Worm (Caenorhabditis elegans) whole organism, mixed stage, embryonic: ENCODE data around the gene srbc-65.

Source experiments
- bed-3 ChIP-seq: fragments of 200-800 bp; sonication (Bioruptor generic); optimal IDR thresholded peaks from 3 replicates; lab custom pipeline; 2018; ENCODE audit warnings: mild to moderate bottlenecking, missing genetic modification characterization, moderate library complexity, missing compliant biosample characterization
- blmp-1 ChIP-seq: fragments of 150-350 bp; optimal IDR thresholded peaks from 2 replicates; lab custom pipeline; 2014; ENCODE audit warnings: missing biosample characterization, missing genetic modification characterization
- ceh-39 ChIP-seq: fragments of 150-350 bp; optimal IDR thresholded peaks from 2 replicates; lab custom pipeline; 2014; ENCODE audit warnings: missing biosample characterization, missing genetic modification characterization
- ceh-43 ChIP-seq: fragments of 200-800 bp; sonication (Bioruptor generic); optimal IDR thresholded peaks from 2 replicates; lab custom pipeline; 2018; ENCODE audit warnings: mild to moderate bottlenecking, missing genetic modification characterization, moderate library complexity, missing compliant biosample characterization
- ces-1 ChIP-seq: fragments of 150-350 bp; optimal IDR thresholded peaks from 2 replicates; lab custom pipeline; 2014; ENCODE audit warnings: missing biosample characterization, missing genetic modification reagents, missing genetic modification characterization
- drap-1 ChIP-seq: fragments of 200-800 bp; sonication (Bioruptor generic); optimal IDR thresholded peaks from 3 replicates; lab custom pipeline; 2018; ENCODE audit warnings: mild to moderate bottlenecking, missing genetic modification characterization, missing compliant biosample characterization
- elt-1 ChIP-seq: sonication (generic microtip); optimal IDR thresholded peaks from 2 replicates; lab custom pipeline; 2017; ENCODE audit warnings: missing genetic modification characterization, mild to moderate bottlenecking, missing compliant biosample characterization, antibody characterized with exemption, moderate library complexity, borderline replicate concordance; ENCODE audit not compliant: insufficient read depth
- elt-3 ChIP-seq: fragments of 150-350 bp; optimal IDR thresholded peaks from 2 replicates; lab custom pipeline; 2014; ENCODE audit warnings: missing biosample characterization, missing genetic modification characterization
- flh-1 ChIP-seq: fragments of 200-800 bp; sonication (Bioruptor generic); optimal IDR thresholded peaks from 2 replicates; lab custom pipeline; 2018; ENCODE audit warnings: mild to moderate bottlenecking, missing genetic modification characterization, moderate library complexity, missing compliant biosample characterization
- ham-2 ChIP-seq: fragments of 200-800 bp; sonication (Bioruptor generic); optimal IDR thresholded peaks from 2 replicates; lab custom pipeline; 2018; ENCODE audit warnings: mild to moderate bottlenecking, missing genetic modification characterization, missing compliant biosample characterization
- hlh-1 ChIP-seq: fragments of 150-350 bp; optimal IDR thresholded peaks from 2 replicates; lab custom pipeline; 2014; ENCODE audit warnings: missing biosample characterization, missing genetic modification reagents, missing genetic modification characterization
- lin-13 ChIP-seq: fragments of 150-350 bp; optimal IDR thresholded peaks from 2 replicates; lab custom pipeline; 2014; ENCODE audit warnings: missing biosample characterization, missing genetic modification characterization
- lin-32 ChIP-seq: fragments of 200-800 bp; sonication (Bioruptor generic); optimal IDR thresholded peaks from 2 replicates; lab custom pipeline; 2018; ENCODE audit warnings: mild to moderate bottlenecking, missing genetic modification characterization, missing compliant biosample characterization
- lsy-2 ChIP-seq: fragments of 150-350 bp; optimal IDR thresholded peaks from 2 replicates; lab custom pipeline; 2014; ENCODE audit warnings: missing biosample characterization, missing genetic modification characterization
- mab-5 ChIP-seq: fragments of 150-350 bp; optimal IDR thresholded peaks from 2 replicates; lab custom pipeline; 2014; ENCODE audit warnings: missing biosample characterization, missing genetic modification characterization
- mep-1 ChIP-seq: fragments of 150-350 bp; optimal IDR thresholded peaks from 2 replicates; lab custom pipeline; 2017; ENCODE audit warnings: missing biosample characterization, missing genetic modification reagents, missing genetic modification characterization, inconsistent platforms
- mls-2 ChIP-seq: sonication (generic microtip); optimal IDR thresholded peaks from 2 replicates; lab custom pipeline; 2016; ENCODE audit warnings: mild to moderate bottlenecking, missing genetic modification characterization, moderate library complexity, missing compliant biosample characterization
- nhr-12 ChIP-seq: fragments of 150-350 bp; optimal IDR thresholded peaks from 2 replicates; lab custom pipeline; 2014; ENCODE audit warnings: missing biosample characterization, missing genetic modification characterization
- nhr-2 ChIP-seq: fragments of 150-350 bp; optimal IDR thresholded peaks from 2 replicates; lab custom pipeline; 2014; ENCODE audit warnings: missing biosample characterization, missing genetic modification characterization
- nhr-237 ChIP-seq: fragments of 150-350 bp; optimal IDR thresholded peaks from 2 replicates; lab custom pipeline; 2014; ENCODE audit warnings: missing biosample characterization, missing genetic modification characterization
- nhr-28 ChIP-seq: fragments of 150-350 bp; optimal IDR thresholded peaks from 2 replicates; lab custom pipeline; 2014; ENCODE audit warnings: missing biosample characterization, missing genetic modification characterization
- nhr-76 ChIP-seq: sonication (generic microtip); optimal IDR thresholded peaks from 2 replicates; lab custom pipeline; 2017; ENCODE audit warnings: missing biosample characterization, missing genetic modification characterization
- pha-4 ChIP-seq: fragments of 150-350 bp; optimal IDR thresholded peaks from 2 replicates; lab custom pipeline; 2018; ENCODE audit warnings: missing biosample characterization, missing genetic modification reagents, missing genetic modification characterization
- sem-2 ChIP-seq: fragments of 200-800 bp; sonication (Bioruptor generic); optimal IDR thresholded peaks from 2 replicates; lab custom pipeline; 2018; ENCODE audit warnings: mild to moderate bottlenecking, missing genetic modification characterization, missing compliant biosample characterization
- snpc-4 ChIP-seq: fragments of 150-350 bp; optimal IDR thresholded peaks from 2 replicates; lab custom pipeline; 2014; ENCODE audit warnings: missing biosample characterization, missing genetic modification characterization
- sptf-1 ChIP-seq: sonication (generic microtip); optimal IDR thresholded peaks from 2 replicates; lab custom pipeline; 2017; ENCODE audit warnings: mild to moderate bottlenecking, missing genetic modification characterization, moderate library complexity, missing compliant biosample characterization
- tbx-8 ChIP-seq: fragments of 200-800 bp; sonication (Bioruptor generic); optimal IDR thresholded peaks from 2 replicates; lab custom pipeline; 2018; ENCODE audit warnings: mild to moderate bottlenecking, missing genetic modification characterization, moderate library complexity, missing compliant biosample characterization
- unc-120 ChIP-seq: sonication (generic microtip); optimal IDR thresholded peaks from 2 replicates; lab custom pipeline; 2017; ENCODE audit warnings: missing genetic modification characterization, missing compliant biosample characterization; ENCODE audit not compliant: poor library complexity, severe bottlenecking
- unc-39 ChIP-seq: fragments of 150-350 bp; optimal IDR thresholded peaks from 2 replicates; lab custom pipeline; 2014; ENCODE audit warnings: missing biosample characterization, missing genetic modification characterization
- unc-62 ChIP-seq: fragments of 150-350 bp; optimal IDR thresholded peaks from 2 replicates; lab custom pipeline; 2014; ENCODE audit warnings: missing biosample characterization, missing genetic modification reagents, missing genetic modification characterization
- zip-8 ChIP-seq: fragments of 150-350 bp; optimal IDR thresholded peaks from 2 replicates; lab custom pipeline; 2014; ENCODE audit warnings: missing biosample characterization, missing genetic modification characterization
- ztf-11 ChIP-seq: fragments of 150-350 bp; optimal IDR thresholded peaks from 2 replicates; lab custom pipeline; 2014; ENCODE audit warnings: missing biosample characterization, missing genetic modification characterization

Gene srbc-65

DNA sequence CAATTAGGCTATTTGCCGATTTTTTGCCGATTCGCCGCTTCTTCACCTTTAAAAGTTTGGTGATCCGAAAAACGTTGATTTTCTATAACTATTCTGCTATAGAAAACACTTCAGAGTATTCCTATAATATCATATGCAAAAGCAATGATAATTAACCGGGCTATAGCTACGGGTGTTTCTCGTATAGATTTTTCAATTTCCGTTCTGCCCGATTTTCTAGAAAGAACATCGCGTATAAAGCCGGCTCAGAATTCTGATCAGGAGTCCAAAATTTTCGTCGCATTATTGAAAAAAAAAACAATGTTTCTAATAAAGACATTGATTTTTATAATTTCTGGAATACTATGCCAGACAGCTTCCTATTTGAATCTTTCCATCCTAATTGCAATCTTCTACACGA lies at the start of gene srbc-65:
srbc-65 (plus strand) TSS at position 301 of the 400 bp plus-strand sequence.
- TF ChIP-seq ham-2 (GFP tag; lab: Kevin White, UChicago) (no peak), nhr-12 (tag; lab: Kevin White, UChicago) (no peak), blmp-1 (no peak), lin-13 (tag; lab: Kevin White, UChicago) (no peak), pha-4 (tag; lab: Kevin White, UChicago) (no peak), nhr-2 (tag; lab: Kevin White, UChicago) (no peak), hlh-1 (tag; lab: Kevin White, UChicago) (no peak), unc-39 (tag; lab: Kevin White, UChicago) (no peak), drap-1 (GFP tag; lab: Kevin White, UChicago) (no peak)

- no peak for TF ChIP-seq mab-5 (tag; lab: Kevin White, UChicago)
- TF ChIP-seq ces-1 (GFP tag; lab: Kevin White, UChicago), result no peak
- no peak for TF ChIP-seq zip-8 (tag; lab: Kevin White, UChicago)
- no peak for TF ChIP-seq pha-4 (tag; lab: Kevin White, UChicago)
- TF ChIP-seq nhr-28, result no peak
- TF ChIP-seq nhr-237, result no peak
- TF ChIP-seq sem-2 (GFP tag; lab: Kevin White, UChicago), result no peak
- TF ChIP-seq hlh-1 (tag; lab: Kevin White, UChicago), result no peak
- no peak for TF ChIP-seq unc-120 (tag; lab: Kevin White, UChicago)
- TF ChIP-seq blmp-1, result no peak
Observed at ce11 chrV:16503164-16503563, 47.6 kb upstream of the srbc-65 start, which contains the start of gene F36D3.14. F36D3.14 (minus strand) TSS chrV:16503264.

DNA sequence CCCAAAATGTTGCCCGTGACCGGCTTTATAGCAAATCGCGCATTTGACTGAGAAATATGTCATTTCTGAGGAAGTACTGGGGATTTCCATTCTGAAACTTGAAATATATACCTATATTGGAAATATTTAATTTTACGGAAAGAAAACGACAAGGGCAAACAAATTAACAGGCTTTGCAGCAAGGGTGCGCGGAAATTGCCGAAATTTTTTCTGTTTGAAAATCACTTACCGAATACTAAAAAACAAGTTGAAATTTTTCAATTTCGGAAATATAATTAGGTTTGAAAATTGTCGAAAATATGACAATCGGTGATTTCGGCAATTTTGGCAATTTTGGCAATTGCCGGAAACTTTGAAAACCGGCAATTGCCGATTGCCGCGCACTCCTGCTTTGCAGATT lies 45.0 kb upstream of the srbc-65 start, which contains the start of gene nhr-54:
nhr-54 (minus strand) TSS at position 101 of the 400 bp plus-strand sequence.
- TF ChIP-seq lsy-2 (tag; lab: Kevin White, UChicago) (no peak), ceh-43 (GFP tag; lab: Kevin White, UChicago) (no peak), pha-4 (tag; lab: Kevin White, UChicago) (no peak), nhr-76 (tag; lab: Kevin White, UChicago) (no peak)

- TF ChIP-seq snpc-4, result no peak
- TF ChIP-seq unc-120 (tag; lab: Kevin White, UChicago), result no peak
- no peak for TF ChIP-seq sptf-1 (tag; lab: Kevin White, UChicago)
- no peak for TF ChIP-seq ceh-39 (tag; lab: Kevin White, UChicago)
- TF ChIP-seq lin-13 (tag; lab: Kevin White, UChicago), result no peak
- no peak for TF ChIP-seq lin-32
- no peak for TF ChIP-seq unc-39 (tag; lab: Kevin White, UChicago)
- TF ChIP-seq nhr-2 (tag; lab: Kevin White, UChicago), result no peak
- no peak for TF ChIP-seq elt-1 (tag; lab: Kevin White, UChicago)
- TF ChIP-seq nhr-28, result no peak
- TF ChIP-seq tbx-8 (GFP tag; lab: Kevin White, UChicago), result no peak
- no peak for TF ChIP-seq elt-3 (tag; lab: Kevin White, UChicago)
- TF ChIP-seq flh-1, result no peak
- no peak for TF ChIP-seq mep-1
- TF ChIP-seq ztf-11 (tag; lab: Kevin White, UChicago), result no peak
- no peak for TF ChIP-seq bed-3 (GFP tag; lab: Kevin White, UChicago)
- TF ChIP-seq unc-62 (GFP tag; lab: Kevin White, UChicago), result no peak
- no peak for TF ChIP-seq ces-1 (GFP tag; lab: Kevin White, UChicago)
- no peak for TF ChIP-seq nhr-76 (tag; lab: Kevin White, UChicago)
- no peak for TF ChIP-seq ceh-43 (GFP tag; lab: Kevin White, UChicago)
Observed at ce11 chrV:16506650-16507049, 44.1 kb upstream of the srbc-65 start.

- TF ChIP-seq snpc-4 (no peak), mls-2 (tag; lab: Kevin White, UChicago) (no peak), bed-3 (GFP tag; lab: Kevin White, UChicago) (no peak), unc-39 (tag; lab: Kevin White, UChicago) (no peak), elt-1 (tag; lab: Kevin White, UChicago) (no peak), lsy-2 (tag; lab: Kevin White, UChicago) (no peak), blmp-1 (no peak), pha-4 (tag; lab: Kevin White, UChicago) (no peak), flh-1 (no peak)
Observed at ce11 chrV:16508667-16509066, 42.1 kb upstream of the srbc-65 start, which contains the start of gene srr-3. srr-3 (minus strand) TSS chrV:16508767.
